Worm (Caenorhabditis elegans) whole organism, L4/young adult: ENCODE measurements around the gene cua-1.

Experiments
- W03F9.2 ChIP-seq: fragments of 150-350 bp; optimal IDR thresholded peaks from 2 replicates; lab custom pipeline; 2014; ENCODE audit warnings: missing biosample characterization, missing genetic modification characterization
- him-1 ChIP-seq: sonication (generic microtip); optimal IDR thresholded peaks from 2 replicates; lab custom pipeline; 2016; ENCODE audit warnings: missing genotype, missing genetic modification reagents, missing genetic modification characterization, missing compliant biosample characterization

ce11 chrIII:13427817-13428216, 27.3 kb downstream of the cua-1 start:
- TF ChIP-seq him-1 (tag; lab: Kevin White, UChicago) = no peak
- no peak for TF ChIP-seq W03F9.2 (tag; lab: Kevin White, UChicago)
